Worm (Caenorhabditis elegans) whole organism, L4/young adult: Measurements from ENCODE around the gene cdh-7.

ENCODE experiments used
- dao-5 ChIP-seq: sonication (generic microtip); optimal IDR thresholded peaks from 2 replicates; lab custom pipeline; 2016; ENCODE audit warnings: missing genotype, missing genetic modification characterization, moderate library complexity, missing compliant biosample characterization
- him-1 ChIP-seq: sonication (generic microtip); optimal IDR thresholded peaks from 2 replicates; lab custom pipeline; 2016; ENCODE audit warnings: missing genotype, missing genetic modification reagents, missing genetic modification characterization, missing compliant biosample characterization

DNA sequence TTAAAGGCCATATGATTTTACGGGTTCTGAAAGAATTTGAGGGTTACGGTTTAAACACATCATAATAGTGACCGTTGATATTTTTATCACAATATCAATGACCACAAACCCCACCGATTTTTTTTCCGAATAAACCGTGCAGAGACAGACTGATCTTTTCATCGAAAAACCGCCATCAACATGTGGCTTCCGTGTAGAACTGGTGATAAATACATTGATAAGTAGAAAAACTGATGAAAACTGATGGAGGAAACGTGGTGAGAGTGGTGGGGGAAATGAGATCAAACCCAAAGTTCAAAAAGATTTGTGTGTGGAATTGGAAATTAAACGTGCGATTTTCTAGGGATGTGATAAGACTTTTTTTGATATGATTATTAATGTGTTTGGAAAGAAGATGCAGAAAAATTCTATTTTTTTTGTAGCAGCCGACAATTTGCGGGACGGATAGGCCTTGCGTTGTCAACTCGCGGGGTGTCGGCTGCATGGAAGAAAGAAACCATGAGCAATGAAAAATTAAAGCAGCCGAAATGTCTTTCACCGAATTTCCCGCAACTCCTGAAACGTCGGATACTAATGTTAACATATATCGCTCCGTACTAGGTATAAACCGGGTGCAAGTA is 4.3 kb upstream of the cdh-7 start:
- no peak for TF ChIP-seq him-1
- TF ChIP-seq dao-5 (tag; lab: Kevin White, UChicago), result no peak
